Fruit fly (Drosophila melanogaster): ENCODE measurements around the gene CG46435.
A peak's percentile ranks its signal among the peaks of the same experiment; 100 is the strongest.

Gene CG46435

dm6 chr3L:19544810-19545209 lies at the start of gene CG46435, which contains the start of gene Rcd7:
Gene CG46435, plus strand, starts transcription at chr3L:19545110.
Gene Rcd7, plus strand, starts transcription at chr3L:19545110.
- TF ChIP-seq CG3032 (tag; optimal IDR thresholded peaks at IDR 0.05) (no peak), vri (GFP tag; optimal IDR thresholded peaks at IDR 0.05) (no peak), fkh (GFP tag; optimal IDR thresholded peaks at IDR 0.05) (no peak), CG4318 (GFP tag; optimal IDR thresholded peaks at IDR 0.05) (no peak), eg (GFP tag; IDR thresholded peaks at IDR 0.05) (no peak)

DNA sequence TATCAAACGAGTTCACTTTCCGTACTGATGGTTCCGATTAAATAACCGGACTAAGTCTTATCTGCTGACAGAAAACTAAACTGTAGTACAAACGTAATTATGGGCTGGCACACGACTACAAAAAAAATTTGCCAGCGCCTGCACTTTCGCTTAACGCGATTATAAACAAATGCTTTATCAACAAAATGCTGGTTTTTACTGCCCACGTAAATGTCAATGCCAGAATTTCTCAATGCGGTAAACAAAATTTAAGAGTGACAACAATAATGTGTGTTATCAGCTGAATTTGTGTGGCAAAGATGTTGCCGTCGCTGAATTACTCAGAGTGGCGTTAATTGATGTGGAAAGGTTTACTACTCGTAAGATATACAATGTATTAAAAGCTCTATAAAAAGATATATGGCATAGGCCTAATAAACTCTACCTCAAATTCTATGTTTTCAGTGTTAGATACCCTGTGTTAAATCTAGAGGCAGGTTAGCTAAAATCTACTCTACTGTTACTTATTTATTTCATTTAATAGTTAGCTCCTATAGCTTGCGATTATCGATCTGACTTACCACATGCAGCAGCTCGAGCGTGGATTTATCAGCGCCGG lies 48.8 kb upstream of the CG46435 start:
- TF ChIP-seq CG3919 (GFP tag; optimal IDR thresholded peaks at IDR 0.05) (no peak), Eip78C (GFP tag) (peak; percentile 44), CG15336 (GFP tag; IDR thresholded peaks at IDR 0.05) (no peak), CG31627 (GFP tag; optimal IDR thresholded peaks at IDR 0.05) (no peak), CG9139 (GFP tag; optimal IDR thresholded peaks at IDR 0.05) (no peak), fd85E (GFP tag; optimal IDR thresholded peaks at IDR 0.05) (no peak), Met (GFP tag; optimal IDR thresholded peaks at IDR 0.05) (no peak), fkh (GFP tag; optimal IDR thresholded peaks at IDR 0.05) (peak; percentile 71), svp (GFP tag) (peak; percentile 80)

DNA sequence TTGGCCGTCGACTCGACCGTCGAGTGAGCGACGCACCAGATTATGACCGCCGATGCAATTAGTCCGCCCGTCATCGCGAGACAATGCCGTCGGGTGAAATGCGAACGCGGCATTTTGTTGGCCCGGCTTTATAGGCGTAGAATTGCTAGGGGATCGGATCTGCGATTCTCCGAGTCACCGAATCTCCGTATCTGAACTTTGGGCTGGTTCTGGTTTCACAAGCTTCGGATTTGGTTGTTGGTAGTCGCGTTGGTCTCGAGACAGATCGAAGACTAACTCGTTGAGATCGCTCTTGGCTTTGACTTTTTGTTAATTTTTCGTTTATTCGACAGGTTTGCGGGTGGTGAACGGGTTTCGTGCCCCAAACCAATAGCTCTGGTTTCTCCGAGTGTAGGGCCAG lies 48.3 kb upstream of the CG46435 start:
- TF ChIP-seq CG6854 (GFP tag; optimal IDR thresholded peaks at IDR 0.05): no peak
- TF ChIP-seq CG32006 (GFP tag; optimal IDR thresholded peaks at IDR 0.05): peak; percentile 6
- TF ChIP-seq svp (GFP tag): peak; percentile 78

dm6 chr3L:19497135-19497534 lies 47.8 kb upstream of the CG46435 start:
- TF ChIP-seq Blimp-1 (GFP tag; optimal IDR thresholded peaks at IDR 0.05) (no peak), CG11902 (GFP tag; optimal IDR thresholded peaks at IDR 0.05) (no peak), salr (GFP tag; optimal IDR thresholded peaks at IDR 0.05) (no peak), OdsH (GFP tag; optimal IDR thresholded peaks at IDR 0.05) (no peak), CG8319 (GFP tag; optimal IDR thresholded peaks at IDR 0.05) (no peak), topi (GFP tag; optimal IDR thresholded peaks at IDR 0.05) (no peak), CG6854 (GFP tag; optimal IDR thresholded peaks at IDR 0.05) (no peak), Eip78C (GFP tag) (no peak), Met (GFP tag; optimal IDR thresholded peaks at IDR 0.05) (no peak), cyc (GFP tag; optimal IDR thresholded peaks at IDR 0.05) (no peak), pdm3 (GFP tag; optimal IDR thresholded peaks at IDR 0.05) (no peak), Gug (GFP tag; IDR thresholded peaks at IDR 0.05) (no peak)

- TF ChIP-seq cyc (GFP tag; optimal IDR thresholded peaks at IDR 0.05): no peak
- peak; percentile 47 for TF ChIP-seq fkh (GFP tag; optimal IDR thresholded peaks at IDR 0.05)
- no peak for TF ChIP-seq CG31627 (GFP tag; optimal IDR thresholded peaks at IDR 0.05)
- no peak for TF ChIP-seq CG3032 (tag; optimal IDR thresholded peaks at IDR 0.05)
Measured at dm6 chr3L:19497623-19498022, 47.3 kb upstream of the CG46435 start, which contains the start of gene CG9449. Gene CG9449, minus strand, starts transcription at chr3L:19497723.

DNA sequence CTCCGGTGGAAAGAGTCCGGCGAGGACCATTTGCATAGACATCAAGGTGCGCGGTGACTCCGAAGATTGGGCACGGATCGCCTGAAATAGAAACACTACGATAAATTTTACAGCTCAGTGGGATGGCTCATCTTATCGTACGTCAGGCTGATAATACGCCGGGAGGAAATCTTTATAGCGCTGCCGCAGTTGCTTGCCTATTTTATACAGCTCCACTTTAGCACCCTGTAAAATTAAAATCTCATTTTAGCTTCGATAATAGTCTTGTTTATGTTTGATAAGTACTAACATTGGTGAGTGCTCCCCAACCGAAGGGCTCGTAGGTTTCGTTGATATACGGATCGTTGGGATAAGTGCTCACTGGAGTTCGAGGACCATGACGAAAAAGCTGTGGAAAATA lies 45.6 kb upstream of the CG46435 start:
- no peak for TF ChIP-seq achi (GFP tag; optimal IDR thresholded peaks at IDR 0.05)
- TF ChIP-seq OdsH (GFP tag; optimal IDR thresholded peaks at IDR 0.05): no peak
- peak; percentile 26 for TF ChIP-seq fkh (GFP tag; optimal IDR thresholded peaks at IDR 0.05)

- TF ChIP-seq Eip93F (GFP tag; optimal IDR thresholded peaks at IDR 0.05): no peak
- TF ChIP-seq CG1621 (tag; optimal IDR thresholded peaks at IDR 0.05): no peak
Measured at dm6 chr3L:19500698-19501097, 44.2 kb upstream of the CG46435 start, which contains the start of gene CG9451. Gene CG9451, minus strand, starts transcription at chr3L:19500798.

dm6 chr3L:19503770-19504169 lies 41.1 kb upstream of the CG46435 start, which contains the start of gene CG9452:
Gene CG9452, minus strand, starts transcription at chr3L:19503870.
- no peak for TF ChIP-seq pdm3 (GFP tag; optimal IDR thresholded peaks at IDR 0.05)
- TF ChIP-seq CG9139 (GFP tag; optimal IDR thresholded peaks at IDR 0.05): no peak
- TF ChIP-seq CG31627 (GFP tag; optimal IDR thresholded peaks at IDR 0.05): no peak
- no peak for TF ChIP-seq CG7368 (GFP tag; optimal IDR thresholded peaks at IDR 0.05)
- no peak for TF ChIP-seq CG6854 (GFP tag; optimal IDR thresholded peaks at IDR 0.05)
- TF ChIP-seq CG8632 (GFP tag; optimal IDR thresholded peaks at IDR 0.05): no peak
- TF ChIP-seq CG6792 (GFP tag; optimal IDR thresholded peaks at IDR 0.05): no peak
- no peak for TF ChIP-seq Ets21C (GFP tag; optimal IDR thresholded peaks at IDR 0.05)
- TF ChIP-seq Ets96B (tag; optimal IDR thresholded peaks at IDR 0.05): no peak
- TF ChIP-seq CG15336 (GFP tag; IDR thresholded peaks at IDR 0.05): no peak
- TF ChIP-seq Lpt (GFP tag; optimal IDR thresholded peaks at IDR 0.05): no peak
- no peak for TF ChIP-seq CG6276 (GFP tag; optimal IDR thresholded peaks at IDR 0.05)
- no peak for TF ChIP-seq eg (GFP tag; IDR thresholded peaks at IDR 0.05)
- no peak for TF ChIP-seq CG6163 (GFP tag; IDR thresholded peaks at IDR 0.05)
- no peak for TF ChIP-seq Hr39 (GFP tag; optimal IDR thresholded peaks at IDR 0.05)
- TF ChIP-seq Met (GFP tag; optimal IDR thresholded peaks at IDR 0.05): no peak
- no peak for TF ChIP-seq spab (GFP tag; optimal IDR thresholded peaks at IDR 0.05)
- TF ChIP-seq CG8319 (GFP tag; optimal IDR thresholded peaks at IDR 0.05): no peak

Measured in whole organism, prepupa.